Fruit fly (Drosophila melanogaster): ENCODE data around the gene obst-A.

The obst-A gene

DNA sequence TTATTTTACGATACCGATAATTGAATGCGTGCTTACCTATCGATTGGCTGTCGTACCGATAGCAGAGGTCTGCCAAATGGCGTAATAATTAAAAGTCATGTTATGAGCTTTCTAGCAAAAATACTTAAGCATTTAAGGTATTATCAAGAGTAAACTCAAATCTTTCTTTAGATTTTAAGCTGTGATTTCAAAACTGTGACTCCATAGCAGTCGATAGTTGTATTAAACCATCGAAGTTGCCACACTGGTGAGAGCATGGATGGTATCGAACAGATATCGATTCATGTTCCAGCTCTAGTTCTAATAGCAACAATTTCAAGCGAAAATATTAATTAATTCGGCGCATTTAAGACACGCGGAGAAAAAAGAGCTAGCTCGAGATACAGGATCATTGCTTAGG lies 11.4 kb downstream of the obst-A start, which contains the start of the genes CG17068 and Rab10 (continued):
- TF ChIP-seq trem (tag; optimal IDR thresholded peaks at IDR 0.05) (peak; percentile 76), sisA (GFP tag; IDR thresholded peaks at IDR 0.05) (no peak)

DNA sequence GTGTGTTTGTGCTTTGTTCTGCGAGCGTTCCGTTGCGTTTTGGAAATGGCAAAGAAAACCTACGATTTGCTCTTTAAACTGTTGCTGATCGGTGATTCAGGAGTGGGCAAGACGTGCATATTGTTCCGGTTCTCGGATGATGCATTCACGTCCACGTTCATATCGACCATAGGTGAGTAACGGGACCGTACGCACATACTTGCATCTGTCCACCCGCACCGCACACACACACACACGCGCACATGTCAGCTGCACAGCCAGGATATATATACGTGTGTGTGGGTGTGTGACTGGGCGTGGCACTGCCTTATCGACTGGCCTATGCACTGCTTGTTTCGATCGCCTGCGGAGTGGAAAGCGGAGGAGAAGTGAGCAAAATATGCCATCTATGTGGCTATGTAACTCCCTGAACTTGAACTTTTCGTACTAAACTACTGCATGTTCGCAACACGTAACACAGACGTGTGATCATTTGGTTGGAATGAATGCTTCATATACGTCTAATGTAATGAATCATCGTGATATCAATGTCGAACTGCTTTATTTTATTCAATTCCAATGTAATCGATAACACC lies 12.0 kb downstream of the obst-A start:
- peak; percentile 94 for TF ChIP-seq CG31365 (tag; optimal IDR thresholded peaks at IDR 0.05)
- peak; percentile 39 for TF ChIP-seq MESR4 (GFP tag; optimal IDR thresholded peaks at IDR 0.05)
- TF ChIP-seq Adf1 (GFP tag; IDR thresholded peaks at IDR 0.05) = no peak
- TF ChIP-seq Dip3 (GFP tag; optimal IDR thresholded peaks at IDR 0.05) = no peak
- TF ChIP-seq CoRest (tag; optimal IDR thresholded peaks at IDR 0.05) = no peak
- peak; percentile 53 for TF ChIP-seq CG8290 (GFP tag; optimal IDR thresholded peaks at IDR 0.05)
- TF ChIP-seq CG8290 (tag; optimal IDR thresholded peaks at IDR 0.05) = peak; percentile 30 to 33
- TF ChIP-seq CG8478 (optimal IDR thresholded peaks at IDR 0.05) = peak; percentile 89
- TF ChIP-seq scrt (GFP tag; optimal IDR thresholded peaks at IDR 0.05) = no peak
- peak; percentile 58 for TF ChIP-seq sd (tag; optimal IDR thresholded peaks at IDR 0.05)
- TF ChIP-seq cg (GFP tag; optimal IDR thresholded peaks at IDR 0.05) = peak; percentile 82
- peak; percentile 63 for TF ChIP-seq sens (GFP tag)
- 0 out of 2 replicates have a peak, but pooled peaks have one; percentile 6 for TF ChIP-seq bbx (GFP tag; IDR thresholded peaks at IDR 0.05; ENCODE audit: partially characterized antibody)
- TF ChIP-seq Dfd (GFP tag; optimal IDR thresholded peaks at IDR 0.05) = peak in 1 of 2 experiments; percentile 74
- TF ChIP-seq CG31441 (GFP tag; IDR thresholded peaks at IDR 0.05) = no peak
- TF ChIP-seq stwl (tag; optimal IDR thresholded peaks at IDR 0.05) = peak; percentile 33
- no peak for TF ChIP-seq org-1 (GFP tag; optimal IDR thresholded peaks at IDR 0.05)
- no peak for TF ChIP-seq CG1647 (GFP tag; optimal IDR thresholded peaks at IDR 0.05)
- no peak for TF ChIP-seq sisA (GFP tag; IDR thresholded peaks at IDR 0.05)
- 0 out of 2 replicates have a peak, but pooled peaks have one; percentile 30 for TF ChIP-seq crol (GFP tag; IDR thresholded peaks at IDR 0.05)
- no peak for TF ChIP-seq Dbx (GFP tag; IDR thresholded peaks at IDR 0.05)
- no peak for TF ChIP-seq CG14667 (GFP tag; IDR thresholded peaks at IDR 0.05)
- peak; percentile 82 for TF ChIP-seq CG3065 (GFP tag; optimal IDR thresholded peaks at IDR 0.05)
- no peak for TF ChIP-seq dpn (GFP tag; optimal IDR thresholded peaks at IDR 0.05)
- TF ChIP-seq CG7839 (tag; optimal IDR thresholded peaks at IDR 0.05) = no peak
- no peak for TF ChIP-seq tap (tag; optimal IDR thresholded peaks at IDR 0.05)
- TF ChIP-seq crp (GFP tag; optimal IDR thresholded peaks at IDR 0.05) = peak in 1 of 2 experiments; percentile 36
- no peak for TF ChIP-seq CG3407 (GFP tag; optimal IDR thresholded peaks at IDR 0.05)
- no peak for TF ChIP-seq CG18476 (GFP tag; optimal IDR thresholded peaks at IDR 0.05)
- TF ChIP-seq chinmo (GFP tag; IDR thresholded peaks at IDR 0.05; ENCODE audit: partially characterized antibody) = 0 out of 4 replicates have a peak, but pooled peaks have one; percentile 21
- TF ChIP-seq CG31388 (GFP tag; optimal IDR thresholded peaks at IDR 0.05) = no peak
- TF ChIP-seq kay (GFP tag; optimal IDR thresholded peaks at IDR 0.05) = peak; percentile 79
- TF ChIP-seq Dref (GFP tag; IDR thresholded peaks at IDR 0.05) = 0 out of 2 replicates have a peak, but pooled peaks have one; percentile 42
- TF ChIP-seq Nf-YB (GFP tag; optimal IDR thresholded peaks at IDR 0.05) = no peak

DNA sequence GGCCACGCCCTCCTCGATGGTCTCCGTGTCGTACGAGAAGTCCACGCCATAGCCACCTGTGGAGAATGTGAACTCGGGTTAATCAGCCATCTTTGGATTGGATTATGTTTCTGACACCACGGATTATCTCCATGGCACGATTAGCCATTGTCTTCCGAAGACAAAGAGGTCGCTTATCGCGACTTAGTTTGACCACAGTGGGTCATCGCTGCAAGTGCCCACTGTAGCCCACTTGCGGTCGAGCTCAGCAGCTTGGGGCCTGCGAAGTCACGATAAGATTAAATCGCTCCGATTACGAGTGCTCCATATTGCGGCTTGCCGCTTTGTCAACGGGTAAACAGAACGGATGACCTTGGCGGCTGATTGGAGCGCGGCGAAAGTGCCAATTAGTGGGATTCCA lies 16.3 kb downstream of the obst-A start:
- peak; percentile 52 for TF ChIP-seq grau (tag; optimal IDR thresholded peaks at IDR 0.05)
- no peak for TF ChIP-seq eyg (GFP tag; optimal IDR thresholded peaks at IDR 0.05)
- TF ChIP-seq Bgb (GFP tag; IDR thresholded peaks at IDR 0.05; ENCODE audit: partially characterized antibody) = 0 out of 2 replicates have a peak, but pooled peaks have one; percentile 8
- TF ChIP-seq sug (tag; optimal IDR thresholded peaks at IDR 0.05) = peak; percentile 20

All from whole organism, embryonic.